Fruit fly (Drosophila melanogaster): ENCODE data around the gene Dh44.

DNA sequence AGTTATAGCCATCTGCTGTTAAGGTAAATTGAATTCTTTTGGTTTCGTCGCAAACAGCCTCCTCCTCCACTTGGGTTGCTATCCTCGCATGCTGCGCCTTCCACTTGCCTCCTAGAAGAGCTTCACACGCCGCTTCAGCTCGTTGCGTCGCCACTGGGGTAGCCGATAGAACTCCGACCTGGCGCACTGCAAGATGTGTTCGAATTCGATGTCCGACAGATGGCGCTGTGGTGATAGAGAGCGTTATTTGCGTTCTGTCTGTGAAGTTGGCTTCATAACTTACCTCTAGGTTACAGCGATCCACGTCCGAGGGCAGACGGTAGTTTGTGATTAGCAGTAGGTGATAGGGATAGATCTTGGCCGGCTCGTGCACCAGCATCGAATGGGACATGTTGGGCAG lies 57.0 kb downstream of the Dh44 start:
- TF ChIP-seq EcR (GFP tag; optimal IDR thresholded peaks at IDR 0.05) (no peak), usp (GFP tag; optimal IDR thresholded peaks at IDR 0.05) (no peak), psq (optimal IDR thresholded peaks at IDR 0.05) (no peak), pan (optimal IDR thresholded peaks at IDR 0.05) (no peak)

Data from whole organism.